Worm (Caenorhabditis elegans) whole organism, L3 larva: ENCODE measurements around the gene C55A1.7.

Experiments
- ZK546.5 ChIP-seq: sonication (generic microtip); optimal IDR thresholded peaks from 2 replicates; lab custom pipeline; 2017; ENCODE audit warnings: missing biosample characterization, missing genetic modification characterization
- ama-1 ChIP-seq: fragments of 150-350 bp; optimal IDR thresholded peaks from 2 replicates; lab custom pipeline; 2018
- elt-2 ChIP-seq: sonication (generic microtip); optimal IDR thresholded peaks from 2 replicates; lab custom pipeline; 2016; ENCODE audit warnings: missing genetic modification reagents, mild to moderate bottlenecking, missing genetic modification characterization, missing compliant biosample characterization
- nhr-23 ChIP-seq: fragments of 150-350 bp; optimal IDR thresholded peaks from 2 replicates; lab custom pipeline; 2014; ENCODE audit warnings: missing biosample characterization, missing genetic modification reagents, missing genetic modification characterization
- nhr-76 ChIP-seq: fragments of 150-350 bp; sonication (generic microtip); optimal IDR thresholded peaks from 5 replicates; lab custom pipeline; 2014; ENCODE audit warnings: missing biosample characterization, missing genetic modification characterization
- nhr-77 ChIP-seq: fragments of 150-350 bp; optimal IDR thresholded peaks from 2 replicates; lab custom pipeline; 2014; ENCODE audit warnings: missing biosample characterization, missing genetic modification characterization
- tbx-2 ChIP-seq: sonication (generic microtip); optimal IDR thresholded peaks from 2 replicates; lab custom pipeline; 2016; ENCODE audit warnings: mild to moderate bottlenecking, missing genetic modification characterization, missing compliant biosample characterization
- unc-62 ChIP-seq: fragments of 150-350 bp; sonication (generic microtip); optimal IDR thresholded peaks from 4 replicates; lab custom pipeline; 2014; ENCODE audit warnings: missing biosample characterization, missing genetic modification reagents, missing genetic modification characterization

DNA sequence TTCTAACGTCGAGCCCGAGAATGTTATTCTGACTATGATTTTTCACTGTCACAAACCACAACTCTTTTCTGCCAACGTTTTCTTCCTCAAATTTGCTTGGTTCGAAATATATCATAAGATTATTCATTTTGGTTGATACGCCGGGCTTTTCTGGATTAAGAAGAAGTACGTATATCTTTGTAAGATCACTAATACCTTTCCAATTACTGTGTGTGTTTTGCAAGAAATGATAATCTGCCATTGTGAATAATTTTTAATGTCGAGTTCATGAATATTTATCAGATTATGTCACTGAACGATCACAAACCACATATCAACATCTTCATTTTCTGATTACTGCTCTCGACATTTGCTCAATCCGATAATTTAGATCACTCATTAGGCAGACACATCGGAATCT lies 38.2 kb upstream of the C55A1.7 start, which contains the start of gene nhr-196:
- TF ChIP-seq nhr-23 (no peak), tbx-2 (no peak), unc-62 (GFP tag; lab: Kevin White, UChicago) (no peak), ama-1 (lab: Kevin White, UChicago) (no peak), nhr-76 (no peak), nhr-77 (no peak), ZK546.5 (no peak), elt-2 (tag; lab: Kevin White, UChicago) (no peak)
